Fruit fly (Drosophila melanogaster): Measurements from ENCODE around the gene Gr8a.
A peak's percentile ranks its signal among the peaks of the same experiment; 100 is the strongest.

Gr8a gene

dm6 chrX:9248040-9248439, 21.1 kb downstream of the Gr8a start (continued):
- no peak for TF ChIP-seq CG30403 (GFP tag; optimal IDR thresholded peaks at IDR 0.05)
- TF ChIP-seq CG15011 (GFP tag; optimal IDR thresholded peaks at IDR 0.05) = no peak
- TF ChIP-seq Hr3 (GFP tag; optimal IDR thresholded peaks at IDR 0.05) = peak; percentile 26
- no peak for TF ChIP-seq bowl (GFP tag; IDR thresholded peaks at IDR 0.05)
- no peak for TF ChIP-seq CG4820 (GFP tag; optimal IDR thresholded peaks at IDR 0.05)
- TF ChIP-seq grau (tag; optimal IDR thresholded peaks at IDR 0.05) = peak; percentile 3
- no peak for TF ChIP-seq CG8924 (tag; optimal IDR thresholded peaks at IDR 0.05)
- peak; percentile 39; the same call in 1 of the 2 replicates for TF ChIP-seq Drgx (GFP tag; IDR thresholded peaks at IDR 0.05)
- TF ChIP-seq CG3281 (GFP tag; optimal IDR thresholded peaks at IDR 0.05) = no peak
- TF ChIP-seq CG13123 (GFP tag; optimal IDR thresholded peaks at IDR 0.05) = no peak
- TF ChIP-seq Bteb2 (GFP tag; optimal IDR thresholded peaks at IDR 0.05) = no peak
- no peak for TF ChIP-seq CG8089 (GFP tag; optimal IDR thresholded peaks at IDR 0.05)
- TF ChIP-seq row (GFP tag; IDR thresholded peaks at IDR 0.05) = peak; percentile 50; the same call in 2 of the 3 replicates
- TF ChIP-seq Med (GFP tag) = peak; percentile 54
- TF ChIP-seq Neu2 (GFP tag; optimal IDR thresholded peaks at IDR 0.05; ENCODE audit: borderline replicate concordance) = no peak
- peak; percentile 72 for TF ChIP-seq Ets65A (GFP tag)
- TF ChIP-seq exex (tag; optimal IDR thresholded peaks at IDR 0.05) = no peak
- TF ChIP-seq Ada2b (GFP tag; IDR thresholded peaks at IDR 0.05) = 0 out of 2 replicates have a peak, but pooled peaks have one; percentile 16
- peak; percentile 13 for TF ChIP-seq CG8388 (GFP tag; optimal IDR thresholded peaks at IDR 0.05)
- peak; percentile 35 for TF ChIP-seq CG12391 (tag; optimal IDR thresholded peaks at IDR 0.05)
- TF ChIP-seq zen2 (GFP tag; IDR thresholded peaks at IDR 0.05; ENCODE audit: partially characterized antibody) = no peak
- peak; percentile 9 for TF ChIP-seq CG4424 (GFP tag; optimal IDR thresholded peaks at IDR 0.05)
- TF ChIP-seq CG7556 (GFP tag; optimal IDR thresholded peaks at IDR 0.05) = peak; percentile 3
- no peak for TF ChIP-seq Hey (tag; optimal IDR thresholded peaks at IDR 0.05)
- TF ChIP-seq Chrac-16 (GFP tag; optimal IDR thresholded peaks at IDR 0.05) = peak; percentile 24
- peak; percentile 27 for TF ChIP-seq fd102C (GFP tag; optimal IDR thresholded peaks at IDR 0.05)
- TF ChIP-seq CG15601 (tag; optimal IDR thresholded peaks at IDR 0.05) = no peak
- TF ChIP-seq CG6683 (GFP tag; optimal IDR thresholded peaks at IDR 0.05) = no peak
- TF ChIP-seq sim (GFP tag; IDR thresholded peaks at IDR 0.05) = no peak
- no peak for TF ChIP-seq kni (GFP tag; optimal IDR thresholded peaks at IDR 0.05)
- 0 out of 2 replicates have a peak, but pooled peaks have one; percentile 20 for TF ChIP-seq CG14441 (GFP tag; IDR thresholded peaks at IDR 0.05)
- TF ChIP-seq CG15479 (GFP tag; optimal IDR thresholded peaks at IDR 0.05) = no peak
- no peak for TF ChIP-seq MESR4 (GFP tag; optimal IDR thresholded peaks at IDR 0.05)
- peak; percentile 69 for TF ChIP-seq zf30C (GFP tag; optimal IDR thresholded peaks at IDR 0.05)
- no peak for TF ChIP-seq D (optimal IDR thresholded peaks at IDR 0.05)
- no peak for TF ChIP-seq D (GFP tag; optimal IDR thresholded peaks at IDR 0.05)
- TF ChIP-seq CG2199 (GFP tag; IDR thresholded peaks at IDR 0.05) = no peak
- no peak for TF ChIP-seq toy (GFP tag; IDR thresholded peaks at IDR 0.05)
- TF ChIP-seq crol (GFP tag; IDR thresholded peaks at IDR 0.05) = no peak
- TF ChIP-seq ash1 (GFP tag; optimal IDR thresholded peaks at IDR 0.05) = no peak
- no peak for TF ChIP-seq Nf-YA (GFP tag; IDR thresholded peaks at IDR 0.05)
- TF ChIP-seq CG16779 (GFP tag; IDR thresholded peaks at IDR 0.05) = no peak
- TF ChIP-seq Hmx (GFP tag; optimal IDR thresholded peaks at IDR 0.05) = no peak
- peak; percentile 32 for TF ChIP-seq CG10267 (tag; optimal IDR thresholded peaks at IDR 0.05)
- TF ChIP-seq CG1832 (GFP tag; optimal IDR thresholded peaks at IDR 0.05) = no peak
- peak; percentile 53; the same call in 1 of the 2 replicates for TF ChIP-seq ara (GFP tag; IDR thresholded peaks at IDR 0.05)
- TF ChIP-seq NC2α (GFP tag; optimal IDR thresholded peaks at IDR 0.05) = no peak
- 0 out of 2 replicates have a peak, but pooled peaks have one; percentile 28 for TF ChIP-seq ranshi (GFP tag; IDR thresholded peaks at IDR 0.05)
- TF ChIP-seq kah (GFP tag; optimal IDR thresholded peaks at IDR 0.05) = no peak
- TF ChIP-seq slp2 (GFP tag; optimal IDR thresholded peaks at IDR 0.05) = no peak
- no peak for TF ChIP-seq CG18476 (GFP tag; optimal IDR thresholded peaks at IDR 0.05)
- TF ChIP-seq shn (GFP tag; optimal IDR thresholded peaks at IDR 0.05) = no peak

All from whole organism, embryonic.